Fruit fly (Drosophila melanogaster) whole organism, adult: Measurements from ENCODE around the gene mRpS33.

Experiments
- CG11617 ChIP-seq: fragments of 200-800 bp; sonication (Bioruptor generic); optimal IDR thresholded peaks from 2 replicates; lab custom pipeline; 2017; ENCODE audit warnings: mild to moderate bottlenecking, missing biosample characterization, missing genetic modification reagents, missing genetic modification characterization
- CG33017 ChIP-seq: fragments of 200-800 bp; sonication (Bioruptor generic); optimal IDR thresholded peaks from 2 replicates; lab custom pipeline; 2018; ENCODE audit warnings: missing biosample characterization, mild to moderate bottlenecking, missing genetic modification characterization, moderate library complexity

DNA sequence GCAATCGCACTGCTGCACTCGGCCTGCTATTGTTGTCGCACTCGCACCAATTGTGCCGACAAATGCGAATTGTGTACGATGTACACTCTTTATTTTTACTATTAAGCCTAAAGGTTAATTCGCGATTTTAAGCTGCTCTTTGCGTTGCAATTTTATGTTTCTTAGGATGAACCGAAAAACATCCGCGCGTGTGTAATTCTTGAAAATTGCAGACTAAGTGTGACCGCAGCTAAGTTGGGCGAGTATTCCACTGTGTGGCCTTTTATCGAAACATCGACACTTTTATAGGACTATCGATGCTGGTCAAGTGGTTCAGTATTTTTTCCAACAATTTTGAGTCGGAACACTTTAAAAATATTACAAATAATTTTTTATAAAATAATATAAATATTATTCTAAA lies 17.2 kb upstream of the mRpS33 start, which contains the start of gene Pak3:
- TF ChIP-seq CG11617 (GFP tag; lab: Kevin White, UChicago) (no peak), CG33017 (tag; lab: Kevin White, UChicago) (peak; percentile 9)
